Worm (Caenorhabditis elegans) whole organism, late embryonic: ENCODE measurements around the gene cnc-2.

Experiments
- ama-1 ChIP-seq: fragments of 150-350 bp; optimal IDR thresholded peaks from 2 replicates; lab custom pipeline; 2014
- ceh-14 ChIP-seq: sonication (generic microtip); optimal IDR thresholded peaks from 2 replicates; lab custom pipeline; 2016; ENCODE audit warnings: missing genotype, missing genetic modification characterization, missing compliant biosample characterization
- ceh-18 ChIP-seq: sonication (generic microtip); optimal IDR thresholded peaks from 2 replicates; lab custom pipeline; 2016; ENCODE audit warnings: missing genetic modification characterization, missing compliant biosample characterization
- ceh-19 ChIP-seq: fragments of 200-800 bp; sonication (Bioruptor generic); optimal IDR thresholded peaks from 2 replicates; lab custom pipeline; 2018; ENCODE audit warnings: mild to moderate bottlenecking, missing genetic modification characterization, missing compliant biosample characterization
- ceh-22 ChIP-seq: sonication (generic microtip); optimal IDR thresholded peaks from 2 replicates; lab custom pipeline; 2017; ENCODE audit warnings: missing biosample characterization, missing genetic modification characterization
- ceh-30 ChIP-seq: fragments of 150-350 bp; optimal IDR thresholded peaks from 2 replicates; lab custom pipeline; 2014; ENCODE audit warnings: missing biosample characterization, missing genetic modification characterization
- ceh-31 ChIP-seq: sonication (generic microtip); optimal IDR thresholded peaks from 2 replicates; lab custom pipeline; 2016; ENCODE audit warnings: missing genetic modification characterization, missing compliant biosample characterization
- ceh-48 ChIP-seq: sonication (generic microtip); optimal IDR thresholded peaks from 2 replicates; lab custom pipeline; 2016; ENCODE audit warnings: missing genetic modification characterization, inconsistent platforms, missing compliant biosample characterization
- ceh-9 ChIP-seq: sonication (generic microtip); optimal IDR thresholded peaks from 2 replicates; lab custom pipeline; 2016; ENCODE audit warnings: mild to moderate bottlenecking, missing genetic modification characterization, inconsistent platforms, missing compliant biosample characterization
- che-1 ChIP-seq: sonication (generic microtip); optimal IDR thresholded peaks from 2 replicates; lab custom pipeline; 2016; ENCODE audit warnings: mild to moderate bottlenecking, missing genetic modification characterization, missing compliant biosample characterization
- dmd-4 ChIP-seq: sonication (generic microtip); optimal IDR thresholded peaks from 2 replicates; lab custom pipeline; 2016; ENCODE audit warnings: borderline replicate concordance, missing genetic modification characterization, missing compliant biosample characterization
- dve-1 ChIP-seq: sonication (generic microtip); optimal IDR thresholded peaks from 2 replicates; lab custom pipeline; 2017; ENCODE audit warnings: antibody characterized with exemption, mild to moderate bottlenecking, missing genetic modification characterization, missing compliant biosample characterization
- elt-2 ChIP-seq: sonication (generic microtip); optimal IDR thresholded peaks from 2 replicates; lab custom pipeline; 2016; ENCODE audit warnings: missing genetic modification reagents, missing genetic modification characterization, missing compliant biosample characterization
- elt-4 ChIP-seq: sonication (generic microtip); optimal IDR thresholded peaks from 2 replicates; lab custom pipeline; 2016; ENCODE audit warnings: missing genetic modification characterization, missing compliant biosample characterization
- fax-1 ChIP-seq: sonication (generic microtip); optimal IDR thresholded peaks from 2 replicates; lab custom pipeline; 2016; ENCODE audit warnings: missing genotype, missing genetic modification characterization, missing compliant biosample characterization
- fkh-10 ChIP-seq: fragments of 150-350 bp; optimal IDR thresholded peaks from 2 replicates; lab custom pipeline; 2014; ENCODE audit warnings: missing biosample characterization, missing genetic modification reagents, missing genetic modification characterization
- fkh-6 ChIP-seq: sonication (generic microtip); optimal IDR thresholded peaks from 2 replicates; lab custom pipeline; 2016; ENCODE audit warnings: missing genetic modification characterization, missing compliant biosample characterization
- gmeb-2 ChIP-seq: sonication (generic microtip); optimal IDR thresholded peaks from 2 replicates; lab custom pipeline; 2016; ENCODE audit warnings: missing genetic modification characterization, inconsistent platforms, missing compliant biosample characterization
- hlh-13 ChIP-seq: fragments of 200-800 bp; sonication (Bioruptor generic); optimal IDR thresholded peaks from 2 replicates; lab custom pipeline; 2018; ENCODE audit warnings: mild to moderate bottlenecking, missing genetic modification characterization, missing compliant biosample characterization
- hlh-15 ChIP-seq: sonication (generic microtip); optimal IDR thresholded peaks from 2 replicates; lab custom pipeline; 2016; ENCODE audit warnings: missing genetic modification characterization, missing compliant biosample characterization
- hlh-30 ChIP-seq: sonication (generic microtip); optimal IDR thresholded peaks from 2 replicates; lab custom pipeline; 2017; ENCODE audit warnings: antibody characterized with exemption, missing genetic modification characterization, missing compliant biosample characterization; ENCODE audit not compliant: insufficient read depth
- hlh-6 ChIP-seq: sonication (generic microtip); optimal IDR thresholded peaks from 2 replicates; lab custom pipeline; 2016; ENCODE audit warnings: missing genotype, missing genetic modification characterization, missing compliant biosample characterization
- hlh-8 ChIP-seq: sonication (generic microtip); optimal IDR thresholded peaks from 2 replicates; lab custom pipeline; 2016; ENCODE audit warnings: missing genotype, missing genetic modification characterization, missing compliant biosample characterization
- lin-11 ChIP-seq: fragments of 200-800 bp; sonication (Bioruptor generic); optimal IDR thresholded peaks from 2 replicates; lab custom pipeline; 2018; ENCODE audit warnings: mild to moderate bottlenecking, missing genetic modification characterization, missing compliant biosample characterization
- nfya-1 ChIP-seq: sonication (generic microtip); optimal IDR thresholded peaks from 2 replicates; lab custom pipeline; 2017; ENCODE audit warnings: missing genetic modification characterization, mild to moderate bottlenecking, missing compliant biosample characterization, antibody characterized with exemption, moderate library complexity
- nhr-11 ChIP-seq: fragments of 150-350 bp; optimal IDR thresholded peaks from 2 replicates; lab custom pipeline; 2014; ENCODE audit warnings: missing biosample characterization, missing genetic modification characterization
- nhr-232 ChIP-seq: sonication (generic microtip); optimal IDR thresholded peaks from 2 replicates; lab custom pipeline; 2016; ENCODE audit warnings: missing genetic modification characterization, missing compliant biosample characterization
- pat-9 ChIP-seq: fragments of 200-800 bp; sonication (Bioruptor generic); optimal IDR thresholded peaks from 2 replicates; lab custom pipeline; 2018; ENCODE audit warnings: mild to moderate bottlenecking, missing genetic modification characterization, moderate library complexity, missing compliant biosample characterization
- ref-2 ChIP-seq: sonication (generic microtip); optimal IDR thresholded peaks from 2 replicates; lab custom pipeline; 2016; ENCODE audit warnings: missing genetic modification characterization, missing compliant biosample characterization
- rnt-1 ChIP-seq: sonication (generic microtip); optimal IDR thresholded peaks from 2 replicates; lab custom pipeline; 2016; ENCODE audit warnings: missing genetic modification characterization, missing compliant biosample characterization
- sox-4 ChIP-seq: sonication (generic microtip); optimal IDR thresholded peaks from 2 replicates; lab custom pipeline; 2017; ENCODE audit warnings: mild to moderate bottlenecking, missing genetic modification characterization, inconsistent platforms, missing compliant biosample characterization
- ttx-3 ChIP-seq: sonication (generic microtip); optimal IDR thresholded peaks from 2 replicates; lab custom pipeline; 2016; ENCODE audit warnings: missing genetic modification reagents, missing genetic modification characterization, missing compliant biosample characterization
- unc-42 ChIP-seq: sonication (generic microtip); optimal IDR thresholded peaks from 2 replicates; lab custom pipeline; 2016; ENCODE audit warnings: missing genotype, missing genetic modification characterization, missing compliant biosample characterization
- ztf-16 ChIP-seq: sonication (generic microtip); optimal IDR thresholded peaks from 2 replicates; lab custom pipeline; 2017; ENCODE audit warnings: missing genetic modification characterization, missing compliant biosample characterization

cnc-2 gene

DNA sequence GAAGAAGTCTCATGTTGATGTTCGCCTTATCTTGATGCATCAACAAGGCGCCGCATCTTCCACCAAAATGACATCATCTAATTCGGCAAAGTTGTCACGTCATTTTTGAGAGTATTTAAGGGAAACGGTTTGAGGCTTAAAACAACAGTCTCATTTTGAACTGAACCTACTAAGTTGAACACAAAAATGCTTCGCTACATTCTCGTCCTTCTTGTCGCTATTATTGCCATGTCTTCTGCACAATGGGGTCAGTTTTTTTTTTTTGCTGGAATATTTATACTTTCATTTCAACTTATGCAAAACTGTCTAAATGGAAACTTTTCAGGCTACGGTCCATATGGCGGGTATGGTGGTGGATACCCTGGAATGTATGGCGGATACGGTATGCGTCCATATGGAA is 2.9 kb downstream of the cnc-2 start, which contains the start of gene cnc-4:
cnc-4 (plus strand) TSS at position 117 of the 400 bp plus-strand sequence.
- TF ChIP-seq pat-9 (tag; lab: Kevin White, UChicago), result no peak
- TF ChIP-seq nfya-1 (tag; lab: Kevin White, UChicago), result no peak
- TF ChIP-seq unc-42 (tag; lab: Kevin White, UChicago), result no peak
- no peak for TF ChIP-seq fax-1 (tag; lab: Kevin White, UChicago)
- TF ChIP-seq dve-1, result no peak
- no peak for TF ChIP-seq ceh-22 (tag; lab: Kevin White, UChicago)
- TF ChIP-seq ref-2 (tag; lab: Kevin White, UChicago), result no peak
- TF ChIP-seq rnt-1 (tag; lab: Kevin White, UChicago), result no peak
- TF ChIP-seq gmeb-2 (tag; lab: Kevin White, UChicago), result no peak
- TF ChIP-seq hlh-8 (tag; lab: Kevin White, UChicago), result no peak
- TF ChIP-seq hlh-6, result no peak
- no peak for TF ChIP-seq hlh-15 (tag; lab: Kevin White, UChicago)
- no peak for TF ChIP-seq sox-4 (tag; lab: Kevin White, UChicago)
- no peak for TF ChIP-seq fkh-10 (GFP tag; lab: Kevin White, UChicago)
- no peak for TF ChIP-seq elt-2 (tag; lab: Kevin White, UChicago)
- TF ChIP-seq ceh-18 (tag; lab: Kevin White, UChicago), result no peak
- TF ChIP-seq ceh-14, result no peak

DNA sequence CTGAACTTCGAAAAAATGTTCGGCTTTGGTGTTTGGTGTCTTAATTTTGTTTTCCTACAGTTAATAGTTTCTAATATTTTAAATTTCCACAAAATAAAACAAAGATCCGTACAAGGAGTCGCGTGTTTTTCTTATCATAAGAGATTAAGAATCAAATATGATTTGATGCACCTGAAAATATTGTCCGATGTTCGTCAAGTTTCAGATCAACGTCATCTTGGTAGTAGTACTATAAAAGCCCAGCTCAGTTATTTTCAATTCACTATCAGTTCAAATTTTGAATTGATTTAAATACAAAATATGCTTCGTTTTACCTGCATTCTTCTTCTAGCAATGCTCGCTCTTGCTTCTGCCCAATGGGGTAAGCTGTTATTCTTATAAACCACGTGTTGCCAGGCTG is 4.9 kb downstream of the cnc-2 start, which contains the start of gene cnc-5:
cnc-5 (plus strand) TSS at position 301 of the 400 bp plus-strand sequence.
- TF ChIP-seq ttx-3 (tag; lab: Kevin White, UChicago) (no peak), dve-1 (no peak), ama-1 (lab: Kevin White, UChicago) (no peak), elt-4 (tag; lab: Kevin White, UChicago) (no peak), ceh-22 (tag; lab: Kevin White, UChicago) (no peak), nhr-11 (tag; lab: Kevin White, UChicago) (no peak), lin-11 (no peak), unc-42 (tag; lab: Kevin White, UChicago) (no peak), ceh-19 (GFP tag; lab: Kevin White, UChicago) (no peak), ceh-48 (tag; lab: Kevin White, UChicago) (no peak), ceh-31 (tag; lab: Kevin White, UChicago) (no peak), che-1 (tag; lab: Kevin White, UChicago) (no peak), ceh-30 (tag; lab: Kevin White, UChicago) (no peak), ztf-16 (tag; lab: Kevin White, UChicago) (no peak)

- TF ChIP-seq ztf-16 (tag; lab: Kevin White, UChicago) (no peak), ceh-19 (GFP tag; lab: Kevin White, UChicago) (no peak), hlh-30 (tag; lab: Kevin White, UChicago) (no peak), nhr-232 (tag; lab: Kevin White, UChicago) (no peak), ama-1 (lab: Kevin White, UChicago) (no peak), ref-2 (tag; lab: Kevin White, UChicago) (no peak), lin-11 (no peak), hlh-15 (tag; lab: Kevin White, UChicago) (no peak), elt-4 (tag; lab: Kevin White, UChicago) (no peak), gmeb-2 (tag; lab: Kevin White, UChicago) (no peak)
These were observed 5.8 kb downstream of the cnc-2 start, which contains the start of gene cnc-1 for ce11 chrV:1444180-1444579. Gene cnc-1, minus strand, starts transcription at chrV:1444280.

- TF ChIP-seq ref-2 (tag; lab: Kevin White, UChicago) (no peak), hlh-8 (tag; lab: Kevin White, UChicago) (no peak), fkh-6 (no peak), hlh-13 (GFP tag; lab: Kevin White, UChicago) (no peak), gmeb-2 (tag; lab: Kevin White, UChicago) (no peak), ceh-9 (tag; lab: Kevin White, UChicago) (no peak), dmd-4 (tag; lab: Kevin White, UChicago) (no peak)
These were observed 7.9 kb downstream of the cnc-2 start, which contains the start of gene cnc-11 for ce11 chrV:1442042-1442441. Gene cnc-11, plus strand, starts transcription at chrV:1442342.
